Worm (Caenorhabditis elegans) whole organism, L4 larva: ENCODE measurements around the gene C14A4.6.

ENCODE experiments used
- F26F4.8 ChIP-seq: fragments of 200-800 bp; sonication (Bioruptor generic); conservative IDR thresholded peaks from 2 replicates; pipeline ENCODE4 v1.3.6; 2022; ENCODE audit warnings: missing genetic modification characterization, missing compliant biosample characterization
- F37D6.2 ChIP-seq: sonication (generic microtip); optimal IDR thresholded peaks from 2 replicates; lab custom pipeline; 2016; ENCODE audit warnings: mild to moderate bottlenecking, missing genetic modification characterization, missing compliant biosample characterization
- F44E2.7 ChIP-seq: fragments of 200-800 bp; sonication (Bioruptor generic); IDR thresholded peaks from 2 replicates; pipeline ENCODE4 v2.1.2; 2022; ENCODE audit warnings: missing genetic modification characterization, missing compliant biosample characterization
- F49E8.2 ChIP-seq: sonication (generic microtip); optimal IDR thresholded peaks from 2 replicates; lab custom pipeline; 2016; ENCODE audit warnings: missing compliant biosample characterization, mild to moderate bottlenecking, missing genetic modification characterization, borderline replicate concordance
- T20F7.1 ChIP-seq: fragments of 200-800 bp; sonication (Bioruptor generic); optimal IDR thresholded peaks from 2 replicates; lab custom pipeline; 2018; ENCODE audit warnings: mild to moderate bottlenecking, missing genetic modification characterization, missing compliant biosample characterization
- ZK337.2 ChIP-seq: fragments of 200-800 bp; sonication (Bioruptor generic); IDR thresholded peaks from 2 replicates; pipeline ENCODE4 v1.3.6; 2022; ENCODE audit warnings: missing genetic modification reagents, missing genetic modification characterization, missing compliant biosample characterization
- ZK546.5 ChIP-seq, 2 experiments: sonication (generic microtip); optimal IDR thresholded peaks; 2 replicates each; lab custom pipeline; 2017; ENCODE audit warnings: missing biosample characterization in 2 of 2, missing genetic modification characterization in 2 of 2
- aha-1 ChIP-seq: fragments of 150-350 bp; peaks from one replicate; lab custom pipeline; 2014; ENCODE audit warnings: missing biosample characterization, missing genetic modification characterization
- ama-1 ChIP-seq: fragments of 150-350 bp; optimal IDR thresholded peaks from 2 replicates; lab custom pipeline; 2014; ENCODE audit warnings: inconsistent platforms, mixed read lengths
- arid-1 ChIP-seq: fragments of 200-800 bp; sonication (Bioruptor generic); conservative IDR thresholded peaks from 2 replicates; pipeline ENCODE4 v1.3.6; 2022; ENCODE audit warnings: missing genetic modification reagents, missing genetic modification characterization, missing compliant biosample characterization
- attf-4 ChIP-seq: sonication (generic microtip); optimal IDR thresholded peaks from 3 replicates; lab custom pipeline; 2017; ENCODE audit warnings: missing biosample characterization, missing genetic modification characterization
- ceh-28 ChIP-seq: fragments of 150-350 bp; optimal IDR thresholded peaks from 2 replicates; lab custom pipeline; 2014; ENCODE audit warnings: missing biosample characterization, missing genetic modification reagents, missing genetic modification characterization
- cey-2 ChIP-seq: sonication (generic microtip); optimal IDR thresholded peaks from 3 replicates; lab custom pipeline; 2017; ENCODE audit warnings: missing genetic modification characterization, mild to moderate bottlenecking, missing compliant biosample characterization, antibody characterized with exemption, borderline replicate concordance; ENCODE audit not compliant: insufficient read depth
- ctbp-1 ChIP-seq: fragments of 200-800 bp; sonication (Bioruptor generic); IDR thresholded peaks from 2 replicates; pipeline ENCODE4 v1.3.6; 2022; ENCODE audit warnings: missing genetic modification reagents, missing genetic modification characterization, missing compliant biosample characterization
- daf-12 ChIP-seq: fragments of 150-350 bp; optimal IDR thresholded peaks from 2 replicates; lab custom pipeline; 2014; ENCODE audit warnings: missing biosample characterization, missing genetic modification reagents, missing genetic modification characterization
- daf-16 ChIP-seq, 3 experiments: sonication (generic microtip); optimal IDR thresholded peaks; 2 replicates each; lab custom pipeline; 2016 to 2017; ENCODE audit warnings: missing genetic modification characterization in 3 of 3, missing genetic modification reagents in 3 of 3, mild to moderate bottlenecking in 2 of 3, missing compliant biosample characterization in 2 of 3, missing biosample characterization in 1 of 3, moderate library complexity in 1 of 3
- daf-8 ChIP-seq: fragments of 200-800 bp; sonication (Bioruptor generic); IDR thresholded peaks from 2 replicates; pipeline ENCODE4 v1.3.6; 2022; ENCODE audit warnings: missing genetic modification characterization, missing compliant biosample characterization
- dmd-6 ChIP-seq: fragments of 200-800 bp; sonication (Bioruptor generic); IDR thresholded peaks from 2 replicates; pipeline ENCODE4 v1.3.6; 2022; ENCODE audit warnings: missing genetic modification reagents, missing genetic modification characterization, missing compliant biosample characterization
- dmd-9 ChIP-seq: fragments of 200-800 bp; sonication (Bioruptor generic); IDR thresholded peaks from 2 replicates; pipeline ENCODE4 v1.3.6; 2022; ENCODE audit warnings: missing genetic modification reagents, missing genetic modification characterization, missing compliant biosample characterization
- dpl-1 ChIP-seq: fragments of 150-350 bp; optimal IDR thresholded peaks from 2 replicates; lab custom pipeline; 2014; ENCODE audit warnings: missing biosample characterization, missing genetic modification reagents, missing genetic modification characterization
- dve-1 ChIP-seq: sonication (generic microtip); optimal IDR thresholded peaks from 2 replicates; lab custom pipeline; 2017; ENCODE audit warnings: antibody characterized with exemption, mild to moderate bottlenecking, missing genetic modification characterization, missing compliant biosample characterization; ENCODE audit not compliant: insufficient read depth
- fkh-10 ChIP-seq: fragments of 150-350 bp; optimal IDR thresholded peaks from 2 replicates; lab custom pipeline; 2014; ENCODE audit warnings: missing biosample characterization, missing genetic modification reagents, missing genetic modification characterization
- gei-8 ChIP-seq: fragments of 200-800 bp; sonication (Bioruptor generic); optimal IDR thresholded peaks from 2 replicates; lab custom pipeline; 2018; ENCODE audit warnings: mild to moderate bottlenecking, missing genetic modification characterization, missing compliant biosample characterization
- hmg-1.1 ChIP-seq: fragments of 200-800 bp; sonication (Bioruptor generic); IDR thresholded peaks from 2 replicates; pipeline ENCODE4 v1.3.6; 2022; ENCODE audit warnings: missing genetic modification reagents, missing genetic modification characterization, missing compliant biosample characterization
- lim-7 ChIP-seq: fragments of 200-800 bp; sonication (Bioruptor generic); IDR thresholded peaks from 2 replicates; pipeline ENCODE4 v1.3.6; 2022; ENCODE audit warnings: missing genetic modification characterization, missing compliant biosample characterization
- lin-15B ChIP-seq: fragments of 150-350 bp; sonication (generic microtip); optimal IDR thresholded peaks from 3 replicates; lab custom pipeline; 2014; ENCODE audit warnings: missing biosample characterization, missing genetic modification characterization
- lin-38 ChIP-seq: fragments of 200-800 bp; sonication (Bioruptor generic); IDR thresholded peaks from 2 replicates; pipeline ENCODE4 v1.3.6; 2022; ENCODE audit warnings: missing genetic modification reagents, missing genetic modification characterization, missing compliant biosample characterization
- lin-39 ChIP-seq: fragments of 150-350 bp; optimal IDR thresholded peaks from 2 replicates; lab custom pipeline; 2014; ENCODE audit warnings: missing biosample characterization, missing genetic modification reagents, missing genetic modification characterization
- lsy-2 ChIP-seq, 2 experiments: fragments of 150-350 bp in 1 of 2; sonication (generic microtip) in 1 of 2; optimal IDR thresholded peaks; 2 replicates each; lab custom pipeline; 2014 to 2017; ENCODE audit warnings: missing biosample characterization in 2 of 2, missing genetic modification characterization in 2 of 2
- nhr-10 ChIP-seq: fragments of 150-350 bp; optimal IDR thresholded peaks from 2 replicates; lab custom pipeline; 2014; ENCODE audit warnings: missing biosample characterization, missing genetic modification characterization
- nhr-11 ChIP-seq: fragments of 150-350 bp; optimal IDR thresholded peaks from 2 replicates; lab custom pipeline; 2014; ENCODE audit warnings: missing biosample characterization, missing genetic modification characterization
- nhr-111 ChIP-seq: fragments of 200-800 bp; sonication (Bioruptor generic); optimal IDR thresholded peaks from 2 replicates; lab custom pipeline; 2018; ENCODE audit warnings: mild to moderate bottlenecking, missing genetic modification characterization, missing compliant biosample characterization
- nhr-237 ChIP-seq: sonication (generic microtip); optimal IDR thresholded peaks from 2 replicates; lab custom pipeline; 2017; ENCODE audit warnings: missing biosample characterization, missing genetic modification characterization
- nhr-41 ChIP-seq: fragments of 200-800 bp; sonication (Bioruptor generic); IDR thresholded peaks from 2 replicates; pipeline ENCODE4 v1.3.6; 2022; ENCODE audit warnings: missing genetic modification reagents, missing genetic modification characterization, missing compliant biosample characterization
- nhr-76 ChIP-seq: fragments of 150-350 bp; optimal IDR thresholded peaks from 2 replicates; lab custom pipeline; 2014; ENCODE audit warnings: missing biosample characterization, missing genetic modification characterization
- pha-4 ChIP-seq, 2 experiments: fragments of 150-350 bp in 1 of 2; fragments of 200-800 bp in 1 of 2; sonication (Bioruptor generic) in 1 of 2; IDR thresholded peaks in 1 of 2; optimal IDR thresholded peaks in 1 of 2; 2 replicates each; pipeline versions ENCODE4 v1.3.6 to Lab custom; 2014 to 2022; ENCODE audit warnings: missing genetic modification characterization in 2 of 2, missing genetic modification reagents in 2 of 2, missing biosample characterization in 1 of 2, missing compliant biosample characterization in 1 of 2
- rbr-2 ChIP-seq: sonication (generic microtip); optimal IDR thresholded peaks from 2 replicates; lab custom pipeline; 2016; ENCODE audit warnings: missing genotype, missing genetic modification characterization, missing compliant biosample characterization
- saeg-2 ChIP-seq: fragments of 200-800 bp; sonication (Bioruptor generic); IDR thresholded peaks from 2 replicates; pipeline ENCODE4 v1.3.6; 2022; ENCODE audit warnings: missing genetic modification reagents, missing genetic modification characterization, missing compliant biosample characterization
- set-16 ChIP-seq: fragments of 200-800 bp; sonication (Bioruptor generic); IDR thresholded peaks from 2 replicates; pipeline ENCODE4 v1.3.6; 2022; ENCODE audit warnings: missing genetic modification reagents, missing genetic modification characterization, missing compliant biosample characterization
- skn-1 ChIP-seq: fragments of 150-350 bp; optimal IDR thresholded peaks from 2 replicates; lab custom pipeline; 2014; ENCODE audit warnings: missing biosample characterization, missing genetic modification characterization
- spr-3 ChIP-seq: fragments of 200-800 bp; sonication (Bioruptor generic); optimal IDR thresholded peaks from 2 replicates; lab custom pipeline; 2018; ENCODE audit warnings: mild to moderate bottlenecking, missing genetic modification characterization, missing compliant biosample characterization
- unc-62 ChIP-seq, 3 experiments: fragments of 150-350 bp in 1 of 3; sonication (generic microtip); optimal IDR thresholded peaks in 2 of 3; peaks in 1 of 3; 1 replicate in 1 of 3; 2 replicates in 2 of 3; lab custom pipeline; 2014 to 2017; ENCODE audit warnings: missing biosample characterization in 3 of 3, missing genetic modification characterization in 3 of 3, missing genetic modification reagents in 3 of 3, missing genotype in 1 of 3
- zfp-2 ChIP-seq: sonication (generic microtip); optimal IDR thresholded peaks from 2 replicates; lab custom pipeline; 2016; ENCODE audit warnings: mild to moderate bottlenecking, missing genetic modification characterization, missing compliant biosample characterization
- zfp-3 ChIP-seq: fragments of 200-800 bp; sonication (Bioruptor generic); conservative IDR thresholded peaks from 2 replicates; pipeline ENCODE4 v1.3.6; 2022; ENCODE audit warnings: missing genetic modification reagents, missing genetic modification characterization, missing compliant biosample characterization
- zip-11 ChIP-seq: fragments of 200-800 bp; sonication (Bioruptor generic); IDR thresholded peaks from 2 replicates; pipeline ENCODE4 v1.3.6; 2022; ENCODE audit warnings: missing genetic modification characterization, missing compliant biosample characterization

The C14A4.6 gene

ce11 chrII:10612743-10613142 is 18.2 kb upstream of the C14A4.6 start, which contains the start of gene C14A4.12:
Gene C14A4.12, plus strand, starts transcription at chrII:10613043.
- TF ChIP-seq dve-1 = no peak
- TF ChIP-seq aha-1 = peak; percentile 54

ce11 chrII:10608821-10609220 is 14.2 kb upstream of the C14A4.6 start:
- TF ChIP-seq F49E8.2 (no peak), cey-2 (tag; lab: Kevin White, UChicago) (no peak), dpl-1 (GFP tag; lab: Kevin White, UChicago) (no peak), unc-62 (GFP tag; optimal IDR thresholded peaks at IDR 0.05 in 1 of 2; lab: Kevin White, UChicago) (peak in 1 of 2 experiments; percentile 95), unc-62 (tag; optimal IDR thresholded peaks at IDR 0.05; lab: Kevin White, UChicago) (no peak), nhr-41 (GFP tag; lab: Robert Waterston, UW) (no peak)

ce11 chrII:10607238-10607961 is 12.8 kb upstream of the C14A4.6 start, which contains the start of gene ccm-3:
Gene ccm-3, minus strand, starts transcription at chrII:10607275.
- TF ChIP-seq F44E2.7 (GFP tag; lab: Robert Waterston, UW) (no peak), nhr-11 (tag; lab: Kevin White, UChicago) (peak; percentile 17), nhr-237 (tag; lab: Kevin White, UChicago) (no peak), daf-12 (no peak), spr-3 (GFP tag; lab: Kevin White, UChicago) (no peak), F37D6.2 (tag; lab: Kevin White, UChicago) (no peak), F49E8.2 (no peak), daf-8 (no peak), fkh-10 (GFP tag; lab: Kevin White, UChicago) (peak; percentile 15), lin-15B (tag; lab: Kevin White, UChicago) (no peak), pha-4 (GFP tag; IDR thresholded peaks at IDR 0.05; lab: Robert Waterston, UW) (no peak), pha-4 (tag; optimal IDR thresholded peaks at IDR 0.05; lab: Kevin White, UChicago) (no peak), dmd-6 (GFP tag; lab: Robert Waterston, UW) (no peak), zfp-2 (tag; lab: Kevin White, UChicago) (no peak), arid-1 (GFP tag; lab: Robert Waterston, UW) (no peak), gei-8 (GFP tag; lab: Kevin White, UChicago) (no peak), hmg-1.1 (GFP tag; lab: Robert Waterston, UW) (no peak), F26F4.8 (GFP tag; lab: Robert Waterston, UW) (no peak), lim-7 (GFP tag; lab: Robert Waterston, UW) (no peak), attf-4 (no peak), T20F7.1 (GFP tag; lab: Kevin White, UChicago) (peak; percentile 44), saeg-2 (GFP tag; lab: Robert Waterston, UW) (no peak), zip-11 (GFP tag; lab: Robert Waterston, UW) (no peak), ZK337.2 (no peak), ceh-28 (tag; lab: Kevin White, UChicago) (no peak), set-16 (no peak), nhr-10 (tag; lab: Kevin White, UChicago) (no peak), lin-38 (GFP tag; lab: Robert Waterston, UW) (peak; percentile 91), nhr-111 (GFP tag; lab: Kevin White, UChicago) (no peak), skn-1 (tag; lab: Kevin White, UChicago) (no peak), rbr-2 (tag; lab: Kevin White, UChicago) (no peak), nhr-76 (tag; lab: Kevin White, UChicago) (no peak), ama-1 (lab: Kevin White, UChicago) (no peak), zfp-3 (no peak), ctbp-1 (GFP tag; lab: Robert Waterston, UW) (no peak), aha-1 (peak; percentile 69), lin-39 (no peak), daf-16 (GFP tag; optimal IDR thresholded peaks at IDR 0.05; lab: Kevin White, UChicago) (no peak), daf-16 (tag; optimal IDR thresholded peaks at IDR 0.05; lab: Kevin White, UChicago) (peak; percentile 14), lsy-2 (tag; optimal IDR thresholded peaks at IDR 0.05; lab: Kevin White, UChicago) (peak in 1 of 2 experiments; percentile 36), dmd-9 (GFP tag; lab: Robert Waterston, UW) (no peak), ZK546.5 (tag; optimal IDR thresholded peaks at IDR 0.05; lab: Kevin White, UChicago) (no peak), dpl-1 (GFP tag; lab: Kevin White, UChicago) (peak; percentile 53)
